Worm (Caenorhabditis elegans) whole organism, midembryonic: ENCODE results near the gene Y44A6D.6.

Experiments used
- cog-1 ChIP-seq: sonication (generic microtip); optimal IDR thresholded peaks from 2 replicates; lab custom pipeline; 2016; ENCODE audit warnings: missing genetic modification characterization, missing compliant biosample characterization
- ztf-23 ChIP-seq: fragments of 200-800 bp; sonication (Bioruptor generic); IDR thresholded peaks from 2 replicates; pipeline ENCODE4 v1.3.6; 2022; ENCODE audit warnings: missing genetic modification reagents, missing genetic modification characterization, missing compliant biosample characterization
- ztf-29 ChIP-seq: fragments of 200-800 bp; sonication (Bioruptor generic); IDR thresholded peaks from 2 replicates; pipeline ENCODE4 v1.3.6; 2022; ENCODE audit warnings: missing genetic modification reagents, missing genetic modification characterization, missing compliant biosample characterization

ce11 chrV:20813646-20814045, 6.5 kb downstream of the Y44A6D.6 start:
- TF ChIP-seq ztf-29 (GFP tag; lab: Robert Waterston, UW): no peak
- no peak for TF ChIP-seq cog-1 (tag; lab: Kevin White, UChicago)
- TF ChIP-seq ztf-23 (GFP tag; lab: Robert Waterston, UW): no peak
